Fruit fly (Drosophila melanogaster): ENCODE data around the gene CG15760.

CG15760 gene

dm6 chrX:13625888-13626578 lies 43.5 kb upstream of the CG15760 start (continued):
- TF ChIP-seq lbe (GFP tag; optimal IDR thresholded peaks at IDR 0.05) = no peak
- no peak for TF ChIP-seq Gsc (GFP tag; IDR thresholded peaks at IDR 0.05)
- no peak for TF ChIP-seq Dfd (GFP tag; optimal IDR thresholded peaks at IDR 0.05)
- no peak for TF ChIP-seq Optix (GFP tag; IDR thresholded peaks at IDR 0.05)
- no peak for TF ChIP-seq prd (optimal IDR thresholded peaks at IDR 0.05)
- no peak; the same call in 2 of the 3 replicates for TF ChIP-seq prd (GFP tag; IDR thresholded peaks at IDR 0.05)
- no peak for TF ChIP-seq H15 (GFP tag; IDR thresholded peaks at IDR 0.05)
- no peak for TF ChIP-seq Pdp1 (GFP tag; optimal IDR thresholded peaks at IDR 0.05)
- TF ChIP-seq en (GFP tag; optimal IDR thresholded peaks at IDR 0.05) = no peak
- TF ChIP-seq ham (GFP tag; IDR thresholded peaks at IDR 0.05) = no peak
- TF ChIP-seq CG8359 (GFP tag; optimal IDR thresholded peaks at IDR 0.05; ENCODE audit: borderline replicate concordance) = no peak
- no peak for TF ChIP-seq oc (tag; optimal IDR thresholded peaks at IDR 0.05)
- peak; percentile 0 for TF ChIP-seq CG1792 (GFP tag; optimal IDR thresholded peaks at IDR 0.05)
- no peak for TF ChIP-seq tna (GFP tag; IDR thresholded peaks at IDR 0.05; ENCODE audit: partially characterized antibody)
- TF ChIP-seq Lhr (GFP tag; optimal IDR thresholded peaks at IDR 0.05) = no peak
- no peak for TF ChIP-seq seq (GFP tag; IDR thresholded peaks at IDR 0.05)
- TF ChIP-seq CG5180 (GFP tag; optimal IDR thresholded peaks at IDR 0.05) = no peak
- no peak for TF ChIP-seq lov (optimal IDR thresholded peaks at IDR 0.05)
- no peak for TF ChIP-seq lov (GFP tag; IDR thresholded peaks at IDR 0.05)
- TF ChIP-seq onecut (GFP tag; IDR thresholded peaks at IDR 0.05) = no peak
- no peak for TF ChIP-seq CG4282 (GFP tag; optimal IDR thresholded peaks at IDR 0.05)
- no peak for TF ChIP-seq dm (GFP tag; optimal IDR thresholded peaks at IDR 0.05)
- peak; percentile 17 for TF ChIP-seq ac (GFP tag; optimal IDR thresholded peaks at IDR 0.05)
- no peak for TF ChIP-seq so (GFP tag; IDR thresholded peaks at IDR 0.05)
- peak; percentile 73 for TF ChIP-seq Fer3 (tag; optimal IDR thresholded peaks at IDR 0.05)
- no peak for TF ChIP-seq Nf-YB (GFP tag; optimal IDR thresholded peaks at IDR 0.05)
- TF ChIP-seq dan (GFP tag; IDR thresholded peaks at IDR 0.05) = no peak
- no peak for TF ChIP-seq Tbp (GFP tag; optimal IDR thresholded peaks at IDR 0.05)
- TF ChIP-seq Dref (GFP tag; IDR thresholded peaks at IDR 0.05) = no peak
- no peak for TF ChIP-seq run (tag; optimal IDR thresholded peaks at IDR 0.05)
- no peak for TF ChIP-seq CG31365 (tag; optimal IDR thresholded peaks at IDR 0.05)
- TF ChIP-seq CG3065 (GFP tag; optimal IDR thresholded peaks at IDR 0.05) = no peak
- TF ChIP-seq exex (tag; optimal IDR thresholded peaks at IDR 0.05) = peak; percentile 16
- no peak for TF ChIP-seq CG6791 (GFP tag; IDR thresholded peaks at IDR 0.05; ENCODE audit: partially characterized antibody)
- TF ChIP-seq Doc3 (GFP tag; IDR thresholded peaks at IDR 0.05; ENCODE audit: partially characterized antibody) = no peak
- no peak for TF ChIP-seq MBD-R2 (GFP tag; IDR thresholded peaks at IDR 0.05)
- TF ChIP-seq stwl (tag; optimal IDR thresholded peaks at IDR 0.05) = no peak
- no peak for TF ChIP-seq CG11504 (tag; optimal IDR thresholded peaks at IDR 0.05)
- no peak for TF ChIP-seq Lim3 (GFP tag; IDR thresholded peaks at IDR 0.05)
- TF ChIP-seq da (GFP tag; optimal IDR thresholded peaks at IDR 0.05) = no peak
- TF ChIP-seq phol (tag; optimal IDR thresholded peaks at IDR 0.05) = no peak
- TF ChIP-seq cato (GFP tag; optimal IDR thresholded peaks at IDR 0.05; ENCODE audit: borderline replicate concordance) = no peak
- no peak for TF ChIP-seq CG42726 (GFP tag; IDR thresholded peaks at IDR 0.05; ENCODE audit: partially characterized antibody)
- TF ChIP-seq NC2β (GFP tag; optimal IDR thresholded peaks at IDR 0.05) = no peak
- TF ChIP-seq CG34376 (GFP tag; optimal IDR thresholded peaks at IDR 0.05) = no peak
- TF ChIP-seq Trl (optimal IDR thresholded peaks at IDR 0.05) = no peak
- peak; percentile 28 for TF ChIP-seq Trl (GFP tag; optimal IDR thresholded peaks at IDR 0.05)
- TF ChIP-seq HLHmδ (GFP tag; optimal IDR thresholded peaks at IDR 0.05) = no peak
- no peak for TF ChIP-seq sc (optimal IDR thresholded peaks at IDR 0.05)
- TF ChIP-seq sc (GFP tag; optimal IDR thresholded peaks at IDR 0.05) = no peak
- no peak for TF ChIP-seq usp (GFP tag; optimal IDR thresholded peaks at IDR 0.05)
- peak; percentile 15 for TF ChIP-seq CG12744 (GFP tag; optimal IDR thresholded peaks at IDR 0.05)
